Fruit fly (Drosophila melanogaster): ENCODE results near the gene Cpr67B.
A peak's percentile ranks its signal among the peaks of the same experiment; 100 is the strongest.

Gene Cpr67B

DNA sequence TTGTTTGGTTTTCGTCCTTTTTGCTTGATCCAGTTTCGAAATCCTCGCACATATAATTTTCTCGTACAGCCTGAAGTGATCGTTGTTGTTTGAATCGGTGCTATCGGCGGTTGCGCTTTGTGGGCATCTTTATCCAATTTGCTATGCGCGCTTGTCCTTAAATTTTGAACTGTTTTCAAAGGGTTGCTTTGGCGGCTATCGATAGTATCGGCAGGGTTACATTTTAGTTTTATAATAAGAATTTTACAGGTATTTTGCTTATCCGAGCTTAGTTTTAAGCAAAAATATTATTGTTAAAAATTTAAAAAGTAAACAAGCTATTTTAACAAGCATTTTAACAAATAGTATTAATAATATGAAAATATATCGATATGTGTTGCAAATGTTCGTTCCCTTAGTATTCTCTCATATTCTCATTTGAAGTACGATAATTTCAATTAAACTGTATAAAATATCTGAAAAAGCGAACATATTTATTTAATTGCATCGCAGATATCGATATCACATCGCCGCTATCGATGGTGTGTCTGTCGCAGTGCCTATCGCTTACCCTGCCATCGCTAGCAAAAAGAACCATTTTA, 37.7 kb upstream of the Cpr67B start, which contains the start of the genes Klp67A and CG4452 (continued):
- TF ChIP-seq CG5953 (GFP tag; IDR thresholded peaks at IDR 0.05) = no peak
- peak; percentile 63 for TF ChIP-seq dmrt11E (tag; optimal IDR thresholded peaks at IDR 0.05)
- no peak for TF ChIP-seq dm (GFP tag; optimal IDR thresholded peaks at IDR 0.05)
- no peak for TF ChIP-seq Oaz (GFP tag; IDR thresholded peaks at IDR 0.05)
- peak; percentile 67 for TF ChIP-seq Ets97D (GFP tag; optimal IDR thresholded peaks at IDR 0.05)
- peak; percentile 34 for TF ChIP-seq CG7556 (GFP tag; optimal IDR thresholded peaks at IDR 0.05)
- no peak for TF ChIP-seq gro (GFP tag; optimal IDR thresholded peaks at IDR 0.05)
- no peak for TF ChIP-seq CG31224 (GFP tag; IDR thresholded peaks at IDR 0.05)
- no peak for TF ChIP-seq CG16779 (GFP tag; IDR thresholded peaks at IDR 0.05)
- TF ChIP-seq slbo (GFP tag; IDR thresholded peaks at IDR 0.05) = peak; percentile 50; the same call in 1 of the 2 replicates
- peak; percentile 85 for TF ChIP-seq Opbp (GFP tag; IDR thresholded peaks at IDR 0.05; ENCODE audit: partially characterized antibody)
- no peak for TF ChIP-seq HLHmδ (GFP tag; optimal IDR thresholded peaks at IDR 0.05)
- TF ChIP-seq Mes4 (GFP tag; optimal IDR thresholded peaks at IDR 0.05) = no peak
- TF ChIP-seq Lim3 (GFP tag; IDR thresholded peaks at IDR 0.05) = no peak
- peak; percentile 86; the same call in 2 of the 3 replicates for TF ChIP-seq zen2 (GFP tag; IDR thresholded peaks at IDR 0.05; ENCODE audit: partially characterized antibody)
- no peak for TF ChIP-seq CG14965 (GFP tag; optimal IDR thresholded peaks at IDR 0.05; ENCODE audit: borderline replicate concordance)
- TF ChIP-seq stwl (tag; optimal IDR thresholded peaks at IDR 0.05) = peak; percentile 78
- TF ChIP-seq CG10979 (tag; optimal IDR thresholded peaks at IDR 0.05) = peak; percentile 22
- peak; percentile 69 for TF ChIP-seq CG30403 (GFP tag; optimal IDR thresholded peaks at IDR 0.05)
- no peak for TF ChIP-seq CG2199 (GFP tag; IDR thresholded peaks at IDR 0.05)
- no peak for TF ChIP-seq disco-r (GFP tag; optimal IDR thresholded peaks at IDR 0.05)
- TF ChIP-seq CG15269 (tag; optimal IDR thresholded peaks at IDR 0.05) = peak; percentile 0
- TF ChIP-seq hbn (GFP tag; IDR thresholded peaks at IDR 0.05; ENCODE audit: partially characterized antibody) = peak; percentile 83
- no peak for TF ChIP-seq ttk (GFP tag; IDR thresholded peaks at IDR 0.05)
- TF ChIP-seq row (GFP tag; IDR thresholded peaks at IDR 0.05) = peak; percentile 72
- peak; percentile 83 for TF ChIP-seq CG6791 (GFP tag; IDR thresholded peaks at IDR 0.05; ENCODE audit: partially characterized antibody)
- TF ChIP-seq CkIIα-i1 (GFP tag; IDR thresholded peaks at IDR 0.05) = no peak
- TF ChIP-seq CG8359 (GFP tag; optimal IDR thresholded peaks at IDR 0.05; ENCODE audit: borderline replicate concordance) = no peak
- TF ChIP-seq Lpt (GFP tag; optimal IDR thresholded peaks at IDR 0.05) = no peak
- no peak for TF ChIP-seq BtbVII (GFP tag; optimal IDR thresholded peaks at IDR 0.05)
- no peak for TF ChIP-seq oc (tag; optimal IDR thresholded peaks at IDR 0.05)
- TF ChIP-seq sob (GFP tag; IDR thresholded peaks at IDR 0.05) = no peak
- 0 out of 3 replicates have a peak, but pooled peaks have one; percentile 18 for TF ChIP-seq zfh1 (GFP tag; IDR thresholded peaks at IDR 0.05)
- no peak for TF ChIP-seq Camta (GFP tag; optimal IDR thresholded peaks at IDR 0.05)
- TF ChIP-seq danr (GFP tag; IDR thresholded peaks at IDR 0.05) = no peak
- TF ChIP-seq Blimp-1 (GFP tag; optimal IDR thresholded peaks at IDR 0.05) = no peak
- no peak for TF ChIP-seq gce (GFP tag; IDR thresholded peaks at IDR 0.05)
- no peak for TF ChIP-seq GATAe (GFP tag; conservative IDR thresholded peaks at IDR 0.05)
- no peak for TF ChIP-seq gcm2 (GFP tag; optimal IDR thresholded peaks at IDR 0.05)
- peak; percentile 88 for TF ChIP-seq Sry-δ (GFP tag; optimal IDR thresholded peaks at IDR 0.05)
- peak; percentile 68 for TF ChIP-seq CG18262 (tag; optimal IDR thresholded peaks at IDR 0.05)
- TF ChIP-seq CG3281 (GFP tag; optimal IDR thresholded peaks at IDR 0.05) = peak; percentile 29
- peak; percentile 43 for TF ChIP-seq Hr3 (GFP tag; optimal IDR thresholded peaks at IDR 0.05)
- no peak for TF ChIP-seq Neu2 (GFP tag; optimal IDR thresholded peaks at IDR 0.05; ENCODE audit: borderline replicate concordance)
- TF ChIP-seq ind (GFP tag; optimal IDR thresholded peaks at IDR 0.05) = peak; percentile 36
- TF ChIP-seq CG17612 (GFP tag; IDR thresholded peaks at IDR 0.05) = no peak
- peak; percentile 77 for TF ChIP-seq trem (tag; optimal IDR thresholded peaks at IDR 0.05)
- TF ChIP-seq CG3407 (GFP tag; optimal IDR thresholded peaks at IDR 0.05) = no peak
- TF ChIP-seq lov (optimal IDR thresholded peaks at IDR 0.05) = no peak
- no peak for TF ChIP-seq lov (GFP tag; IDR thresholded peaks at IDR 0.05)
- TF ChIP-seq ab (GFP tag; optimal IDR thresholded peaks at IDR 0.05) = no peak
